Fruit fly (Drosophila melanogaster): ENCODE results near the gene UQCR-C2.

DNA sequence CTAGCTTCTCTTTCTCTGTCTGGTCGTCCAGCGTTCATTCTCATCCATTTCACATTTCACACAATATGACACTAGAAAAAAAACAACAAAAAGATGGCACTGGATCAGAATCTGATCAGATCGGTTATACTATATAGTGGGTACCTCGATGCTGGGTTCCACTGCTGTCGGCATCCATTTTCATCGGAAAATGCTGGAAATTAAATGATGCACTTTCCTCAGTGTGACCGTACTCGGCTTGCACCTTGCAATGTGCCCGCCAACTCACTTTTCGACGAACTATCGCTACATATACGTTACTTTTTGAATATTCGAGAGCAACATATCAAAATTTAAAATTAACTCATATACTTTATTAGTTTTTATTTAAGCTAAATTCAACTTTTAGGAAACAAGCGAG lies 6.9 kb downstream of the UQCR-C2 start, which contains the start of gene tra:
- TF ChIP-seq CTCF (optimal IDR thresholded peaks at IDR 0.05), result no peak
- no peak for TF ChIP-seq CG8478 (optimal IDR thresholded peaks at IDR 0.05)
